ENCODE assay signal across 2 fruit fly cellular contexts in genomic region chr2L:20575939-20576338, dm6.
A peak's percentile ranks its signal among the peaks of the same experiment; 100 is the strongest.
TF ChIP-seq lines count a peak whose summit lies in the region.

No protein-coding gene starts in this region.

- peak; percentile 60 to 70 for TF ChIP-seq CTCF in S2 (optimal IDR thresholded peaks at IDR 0.05; lab: Kevin White, UChicago)
- TF ChIP-seq CTCF in whole organism, embryonic (GFP tag; optimal IDR thresholded peaks at IDR 0.05; lab: Kevin White, UChicago), result peak; percentile 45

TF ChIP-seq in whole organism, embryonic, 481 proteins besides CTCF, POLR2A, EP300 and RAD21:
- TF ChIP-seq CG6813 (GFP tag; optimal IDR thresholded peaks at IDR 0.05; lab: Kevin White, UChicago) (no peak), CG8290 (GFP tag; optimal IDR thresholded peaks at IDR 0.05; lab: Kevin White, UChicago) (no peak), CG8290 (tag; optimal IDR thresholded peaks at IDR 0.05; lab: Kevin White, UChicago) (no peak), HLH4C (GFP tag; IDR thresholded peaks at IDR 0.05; lab: Robert Waterston, UW; ENCODE audit: partially characterized antibody) (0 out of 3 replicates have a peak, but pooled peaks have one; percentile 33), CG4820 (GFP tag; optimal IDR thresholded peaks at IDR 0.05; lab: Kevin White, UChicago) (no peak)
